Worm (Caenorhabditis elegans) whole organism, late embryonic: ENCODE results near the gene F28H6.6.

Experiments used
- C08G9.2 ChIP-seq: sonication (generic microtip); optimal IDR thresholded peaks from 2 replicates; lab custom pipeline; 2016; ENCODE audit warnings: mild to moderate bottlenecking, missing genetic modification characterization, moderate library complexity, missing compliant biosample characterization
- C38D4.7 ChIP-seq: fragments of 200-800 bp; sonication (Bioruptor generic); optimal IDR thresholded peaks from 2 replicates; lab custom pipeline; 2018; ENCODE audit warnings: mild to moderate bottlenecking, missing genetic modification characterization, moderate library complexity, missing compliant biosample characterization
- T23F11.4 ChIP-seq: fragments of 200-800 bp; sonication (Bioruptor generic); optimal IDR thresholded peaks from 2 replicates; lab custom pipeline; 2018; ENCODE audit warnings: mild to moderate bottlenecking, missing genetic modification characterization, missing compliant biosample characterization
- ama-1 ChIP-seq: fragments of 150-350 bp; optimal IDR thresholded peaks from 2 replicates; lab custom pipeline; 2014
- ceh-18 ChIP-seq: sonication (generic microtip); optimal IDR thresholded peaks from 2 replicates; lab custom pipeline; 2016; ENCODE audit warnings: missing genetic modification characterization, missing compliant biosample characterization
- ceh-2 ChIP-seq: sonication (generic microtip); optimal IDR thresholded peaks from 2 replicates; lab custom pipeline; 2016; ENCODE audit warnings: missing genotype, missing genetic modification characterization, missing compliant biosample characterization
- ceh-22 ChIP-seq: sonication (generic microtip); optimal IDR thresholded peaks from 2 replicates; lab custom pipeline; 2017; ENCODE audit warnings: missing biosample characterization, missing genetic modification characterization
- ceh-24 ChIP-seq: sonication (generic microtip); optimal IDR thresholded peaks from 2 replicates; lab custom pipeline; 2016; ENCODE audit warnings: mild to moderate bottlenecking, missing genetic modification characterization, missing compliant biosample characterization
- ceh-31 ChIP-seq: sonication (generic microtip); optimal IDR thresholded peaks from 2 replicates; lab custom pipeline; 2016; ENCODE audit warnings: missing genetic modification characterization, missing compliant biosample characterization
- ceh-34 ChIP-seq: sonication (generic microtip); optimal IDR thresholded peaks from 2 replicates; lab custom pipeline; 2016; ENCODE audit warnings: mild to moderate bottlenecking, missing genetic modification characterization, missing compliant biosample characterization
- ceh-45 ChIP-seq: fragments of 200-800 bp; sonication (Bioruptor generic); IDR thresholded peaks from 2 replicates; pipeline ENCODE4 v1.3.6; 2022; ENCODE audit warnings: missing genetic modification reagents, missing genetic modification characterization, missing compliant biosample characterization
- ceh-48 ChIP-seq: sonication (generic microtip); optimal IDR thresholded peaks from 2 replicates; lab custom pipeline; 2016; ENCODE audit warnings: missing genetic modification characterization, inconsistent platforms, missing compliant biosample characterization
- ceh-6 ChIP-seq: fragments of 200-800 bp; sonication (Bioruptor generic); optimal IDR thresholded peaks from 2 replicates; lab custom pipeline; 2018; ENCODE audit warnings: mild to moderate bottlenecking, missing genetic modification characterization, missing compliant biosample characterization
- ceh-9 ChIP-seq: sonication (generic microtip); optimal IDR thresholded peaks from 2 replicates; lab custom pipeline; 2016; ENCODE audit warnings: mild to moderate bottlenecking, missing genetic modification characterization, inconsistent platforms, missing compliant biosample characterization
- che-1 ChIP-seq: sonication (generic microtip); optimal IDR thresholded peaks from 2 replicates; lab custom pipeline; 2016; ENCODE audit warnings: mild to moderate bottlenecking, missing genetic modification characterization, missing compliant biosample characterization
- dmd-4 ChIP-seq: sonication (generic microtip); optimal IDR thresholded peaks from 2 replicates; lab custom pipeline; 2016; ENCODE audit warnings: borderline replicate concordance, missing genetic modification characterization, missing compliant biosample characterization
- dve-1 ChIP-seq: sonication (generic microtip); optimal IDR thresholded peaks from 2 replicates; lab custom pipeline; 2017; ENCODE audit warnings: antibody characterized with exemption, mild to moderate bottlenecking, missing genetic modification characterization, missing compliant biosample characterization
- ets-4 ChIP-seq: sonication (generic microtip); optimal IDR thresholded peaks from 2 replicates; lab custom pipeline; 2016; ENCODE audit warnings: missing genetic modification characterization, missing compliant biosample characterization
- fax-1 ChIP-seq: sonication (generic microtip); optimal IDR thresholded peaks from 2 replicates; lab custom pipeline; 2016; ENCODE audit warnings: missing genotype, missing genetic modification characterization, missing compliant biosample characterization
- fkh-10 ChIP-seq: fragments of 150-350 bp; optimal IDR thresholded peaks from 2 replicates; lab custom pipeline; 2014; ENCODE audit warnings: missing biosample characterization, missing genetic modification reagents, missing genetic modification characterization
- fkh-6 ChIP-seq: sonication (generic microtip); optimal IDR thresholded peaks from 2 replicates; lab custom pipeline; 2016; ENCODE audit warnings: missing genetic modification characterization, missing compliant biosample characterization
- gmeb-2 ChIP-seq: sonication (generic microtip); optimal IDR thresholded peaks from 2 replicates; lab custom pipeline; 2016; ENCODE audit warnings: missing genetic modification characterization, inconsistent platforms, missing compliant biosample characterization
- hlh-13 ChIP-seq: fragments of 200-800 bp; sonication (Bioruptor generic); optimal IDR thresholded peaks from 2 replicates; lab custom pipeline; 2018; ENCODE audit warnings: mild to moderate bottlenecking, missing genetic modification characterization, missing compliant biosample characterization
- hlh-15 ChIP-seq: sonication (generic microtip); optimal IDR thresholded peaks from 2 replicates; lab custom pipeline; 2016; ENCODE audit warnings: missing genetic modification characterization, missing compliant biosample characterization
- hlh-6 ChIP-seq: sonication (generic microtip); optimal IDR thresholded peaks from 2 replicates; lab custom pipeline; 2016; ENCODE audit warnings: missing genotype, missing genetic modification characterization, missing compliant biosample characterization
- hlh-8 ChIP-seq: sonication (generic microtip); optimal IDR thresholded peaks from 2 replicates; lab custom pipeline; 2016; ENCODE audit warnings: missing genotype, missing genetic modification characterization, missing compliant biosample characterization
- lin-11 ChIP-seq: fragments of 200-800 bp; sonication (Bioruptor generic); optimal IDR thresholded peaks from 2 replicates; lab custom pipeline; 2018; ENCODE audit warnings: mild to moderate bottlenecking, missing genetic modification characterization, missing compliant biosample characterization
- madf-2 ChIP-seq: sonication (generic microtip); optimal IDR thresholded peaks from 2 replicates; lab custom pipeline; 2017; ENCODE audit warnings: missing genetic modification characterization, missing compliant biosample characterization
- mec-3 ChIP-seq: sonication (generic microtip); optimal IDR thresholded peaks from 2 replicates; lab custom pipeline; 2016; ENCODE audit warnings: borderline replicate concordance, missing genetic modification characterization, missing compliant biosample characterization
- nfya-1 ChIP-seq: sonication (generic microtip); optimal IDR thresholded peaks from 2 replicates; lab custom pipeline; 2017; ENCODE audit warnings: missing genetic modification characterization, mild to moderate bottlenecking, missing compliant biosample characterization, antibody characterized with exemption, moderate library complexity
- nhr-11 ChIP-seq: fragments of 150-350 bp; optimal IDR thresholded peaks from 2 replicates; lab custom pipeline; 2014; ENCODE audit warnings: missing biosample characterization, missing genetic modification characterization
- nhr-232 ChIP-seq: sonication (generic microtip); optimal IDR thresholded peaks from 2 replicates; lab custom pipeline; 2016; ENCODE audit warnings: missing genetic modification characterization, missing compliant biosample characterization
- odd-2 ChIP-seq: sonication (generic microtip); optimal IDR thresholded peaks from 2 replicates; lab custom pipeline; 2017; ENCODE audit warnings: antibody characterized with exemption, mild to moderate bottlenecking, missing genetic modification characterization, missing compliant biosample characterization
- pag-3 ChIP-seq: sonication (generic microtip); optimal IDR thresholded peaks from 2 replicates; lab custom pipeline; 2016; ENCODE audit warnings: missing compliant biosample characterization, missing genetic modification characterization, borderline replicate concordance
- pat-9 ChIP-seq: fragments of 200-800 bp; sonication (Bioruptor generic); optimal IDR thresholded peaks from 2 replicates; lab custom pipeline; 2018; ENCODE audit warnings: mild to moderate bottlenecking, missing genetic modification characterization, moderate library complexity, missing compliant biosample characterization
- pha-2 ChIP-seq: sonication (generic microtip); optimal IDR thresholded peaks from 2 replicates; lab custom pipeline; 2017; ENCODE audit warnings: mild to moderate bottlenecking, missing genetic modification characterization, missing compliant biosample characterization
- pros-1 ChIP-seq: fragments of 150-350 bp; optimal IDR thresholded peaks from 2 replicates; lab custom pipeline; 2014; ENCODE audit warnings: missing biosample characterization, missing genetic modification reagents, missing genetic modification characterization
- ref-2 ChIP-seq: sonication (generic microtip); optimal IDR thresholded peaks from 2 replicates; lab custom pipeline; 2016; ENCODE audit warnings: missing genetic modification characterization, missing compliant biosample characterization
- rnt-1 ChIP-seq: sonication (generic microtip); optimal IDR thresholded peaks from 2 replicates; lab custom pipeline; 2016; ENCODE audit warnings: missing genetic modification characterization, missing compliant biosample characterization
- sdc-2 ChIP-seq: sonication (generic microtip); optimal IDR thresholded peaks from 2 replicates; lab custom pipeline; 2016; ENCODE audit warnings: missing genotype, missing genetic modification characterization, missing compliant biosample characterization
- sox-4 ChIP-seq: sonication (generic microtip); optimal IDR thresholded peaks from 2 replicates; lab custom pipeline; 2017; ENCODE audit warnings: mild to moderate bottlenecking, missing genetic modification characterization, inconsistent platforms, missing compliant biosample characterization
- tbx-2 ChIP-seq: sonication (generic microtip); optimal IDR thresholded peaks from 2 replicates; lab custom pipeline; 2016; ENCODE audit warnings: missing genetic modification characterization, missing compliant biosample characterization
- ttx-3 ChIP-seq: sonication (generic microtip); optimal IDR thresholded peaks from 2 replicates; lab custom pipeline; 2016; ENCODE audit warnings: missing genetic modification reagents, missing genetic modification characterization, missing compliant biosample characterization
- unc-42 ChIP-seq: sonication (generic microtip); optimal IDR thresholded peaks from 2 replicates; lab custom pipeline; 2016; ENCODE audit warnings: missing genotype, missing genetic modification characterization, missing compliant biosample characterization
- unc-55 ChIP-seq: sonication (generic microtip); optimal IDR thresholded peaks from 2 replicates; lab custom pipeline; 2017; ENCODE audit warnings: missing biosample characterization, missing genetic modification reagents, missing genetic modification characterization
- unc-86 ChIP-seq: sonication (generic microtip); optimal IDR thresholded peaks from 2 replicates; lab custom pipeline; 2016; ENCODE audit warnings: missing genetic modification characterization, missing compliant biosample characterization

Gene F28H6.6

DNA sequence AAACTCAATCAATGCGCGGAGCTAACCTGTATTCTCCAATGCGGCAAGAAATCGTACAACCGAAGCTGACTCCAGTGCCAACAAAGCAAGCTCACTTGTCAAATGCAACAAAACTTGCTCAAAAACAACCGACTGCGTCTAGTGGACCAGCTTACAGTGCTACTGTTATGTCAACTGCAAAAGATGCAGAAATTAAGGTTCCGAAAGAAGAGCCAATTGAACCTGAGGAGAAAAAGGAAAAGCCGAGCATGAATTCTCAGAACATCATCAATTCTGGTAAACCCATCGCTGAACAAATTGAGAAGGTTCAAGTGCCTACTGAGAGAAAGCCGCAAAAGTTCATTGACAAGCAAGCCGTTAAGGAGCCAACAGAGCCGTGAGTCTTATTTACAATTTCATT, 5.8 kb upstream of the F28H6.6 start:
- TF ChIP-seq unc-86 (tag; lab: Kevin White, UChicago) (no peak), che-1 (tag; lab: Kevin White, UChicago) (no peak), pat-9 (tag; lab: Kevin White, UChicago) (no peak), unc-42 (tag; lab: Kevin White, UChicago) (no peak), ama-1 (lab: Kevin White, UChicago) (no peak), pros-1 (tag; lab: Kevin White, UChicago) (no peak), gmeb-2 (tag; lab: Kevin White, UChicago) (no peak), pag-3 (no peak), hlh-8 (no peak)

DNA sequence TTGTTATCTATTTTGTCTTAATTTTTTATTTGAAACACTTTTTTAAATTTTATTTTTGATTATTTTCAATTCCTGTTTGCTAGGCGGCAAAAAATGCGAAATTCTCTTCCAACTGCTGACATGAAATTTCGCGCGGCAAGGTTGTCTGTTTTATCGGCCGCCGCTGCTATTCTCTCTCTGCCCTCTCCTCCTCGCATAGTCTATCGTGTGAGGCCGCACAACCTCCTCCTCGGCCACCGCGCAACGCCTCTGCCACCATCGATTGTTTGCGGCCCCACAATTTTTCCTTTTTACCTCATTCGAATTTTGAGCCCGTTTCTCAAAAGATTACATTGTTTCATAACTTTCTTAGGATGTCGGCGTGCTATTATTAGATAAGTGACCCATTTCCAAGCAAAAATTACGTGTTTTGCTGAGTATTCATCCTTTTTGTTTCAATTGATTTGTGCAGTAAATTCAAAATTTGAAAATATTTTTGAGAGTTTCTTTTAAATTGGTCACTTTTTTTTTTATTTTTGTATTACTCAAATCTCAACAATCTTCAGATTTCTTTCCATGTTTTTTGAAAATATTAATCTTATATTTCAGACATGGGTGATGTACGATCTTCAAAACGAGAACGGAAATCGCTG, 1.7 kb upstream of the F28H6.6 start, which contains the start of gene F28H6.4:
F28H6.4 (plus strand) TSS at position 582 of the 632 bp plus-strand sequence.
- TF ChIP-seq ceh-2 = peak; percentile 14
- no peak for TF ChIP-seq rnt-1 (tag; lab: Kevin White, UChicago)
- TF ChIP-seq sox-4 (tag; lab: Kevin White, UChicago) = no peak
- TF ChIP-seq mec-3 (tag; lab: Kevin White, UChicago) = no peak
- TF ChIP-seq dmd-4 (tag; lab: Kevin White, UChicago) = no peak
- no peak for TF ChIP-seq ref-2
- TF ChIP-seq ceh-45 (GFP tag; lab: Robert Waterston, UW) = no peak
- no peak for TF ChIP-seq ceh-24 (tag; lab: Kevin White, UChicago)
- no peak for TF ChIP-seq dve-1
- peak; percentile 28 for TF ChIP-seq nfya-1
- TF ChIP-seq ceh-18 (tag; lab: Kevin White, UChicago) = peak; percentile 5
- peak; percentile 45 for TF ChIP-seq ceh-48
- TF ChIP-seq C38D4.7 (GFP tag; lab: Kevin White, UChicago) = no peak
- TF ChIP-seq hlh-6 (tag; lab: Kevin White, UChicago) = no peak
- no peak for TF ChIP-seq pros-1 (tag; lab: Kevin White, UChicago)
- TF ChIP-seq nhr-232 (tag; lab: Kevin White, UChicago) = no peak
- TF ChIP-seq ceh-31 (tag; lab: Kevin White, UChicago) = peak; percentile 69
- TF ChIP-seq pha-2 (tag; lab: Kevin White, UChicago) = no peak
- TF ChIP-seq ets-4 (tag; lab: Kevin White, UChicago) = peak; percentile 28
- no peak for TF ChIP-seq odd-2 (tag; lab: Kevin White, UChicago)
- peak; percentile 35 for TF ChIP-seq tbx-2 (tag; lab: Kevin White, UChicago)
- no peak for TF ChIP-seq ama-1 (lab: Kevin White, UChicago)
- TF ChIP-seq fax-1 (tag; lab: Kevin White, UChicago) = no peak
- no peak for TF ChIP-seq unc-55
- no peak for TF ChIP-seq lin-11 (tag; lab: Kevin White, UChicago)
- TF ChIP-seq ceh-34 (tag; lab: Kevin White, UChicago) = no peak
- no peak for TF ChIP-seq ceh-6 (GFP tag; lab: Kevin White, UChicago)
- TF ChIP-seq ttx-3 = no peak
- TF ChIP-seq fkh-10 = no peak
- peak; percentile 51 for TF ChIP-seq C08G9.2 (tag; lab: Kevin White, UChicago)
- no peak for TF ChIP-seq hlh-13 (GFP tag; lab: Kevin White, UChicago)
- no peak for TF ChIP-seq ceh-9 (tag; lab: Kevin White, UChicago)
- no peak for TF ChIP-seq pag-3
- TF ChIP-seq sdc-2 = no peak

- no peak for TF ChIP-seq C08G9.2 (tag; lab: Kevin White, UChicago)
- TF ChIP-seq hlh-15 = no peak
- TF ChIP-seq sdc-2 = no peak
- TF ChIP-seq ceh-22 (tag; lab: Kevin White, UChicago) = no peak
- TF ChIP-seq fax-1 (tag; lab: Kevin White, UChicago) = no peak
- TF ChIP-seq fkh-6 (tag; lab: Kevin White, UChicago) = no peak
- no peak for TF ChIP-seq nhr-232 (tag; lab: Kevin White, UChicago)
- TF ChIP-seq hlh-8 = no peak
- no peak for TF ChIP-seq che-1 (tag; lab: Kevin White, UChicago)
- no peak for TF ChIP-seq ceh-2
- no peak for TF ChIP-seq madf-2 (tag; lab: Kevin White, UChicago)
- TF ChIP-seq gmeb-2 (tag; lab: Kevin White, UChicago) = no peak
- no peak for TF ChIP-seq ceh-24 (tag; lab: Kevin White, UChicago)
- TF ChIP-seq ceh-45 (GFP tag; lab: Robert Waterston, UW) = no peak
- TF ChIP-seq T23F11.4 (GFP tag; lab: Kevin White, UChicago) = no peak
- TF ChIP-seq nhr-11 (tag; lab: Kevin White, UChicago) = no peak
- no peak for TF ChIP-seq ama-1 (lab: Kevin White, UChicago)
Measured at ce11 chrX:14118762-14119161, 6.9 kb downstream of the F28H6.6 start.
